Worm (Caenorhabditis elegans) whole organism, midembryonic: Measurements from ENCODE around the gene B0303.7.

Source experiments
- T22C8.4 ChIP-seq: fragments of 200-800 bp; sonication (Bioruptor generic); IDR thresholded peaks from 2 replicates; pipeline ENCODE4 v1.3.6; 2022; ENCODE audit warnings: missing genetic modification characterization, missing compliant biosample characterization
- cog-1 ChIP-seq: sonication (generic microtip); optimal IDR thresholded peaks from 2 replicates; lab custom pipeline; 2016; ENCODE audit warnings: missing genetic modification characterization, missing compliant biosample characterization
- flt-1 ChIP-seq: fragments of 200-800 bp; sonication (Bioruptor generic); IDR thresholded peaks from 2 replicates; pipeline ENCODE4 v1.3.6; 2022; ENCODE audit warnings: missing genetic modification characterization, missing compliant biosample characterization
- klf-2 ChIP-seq: fragments of 200-800 bp; sonication (Bioruptor generic); conservative IDR thresholded peaks from 2 replicates; pipeline ENCODE4 v1.3.6; 2022; ENCODE audit warnings: missing genetic modification reagents, missing genetic modification characterization, missing compliant biosample characterization
- ref-1 ChIP-seq: fragments of 200-800 bp; sonication (Bioruptor generic); conservative IDR thresholded peaks from 2 replicates; pipeline ENCODE4 v1.3.6; 2022; ENCODE audit warnings: missing genetic modification reagents, missing genetic modification characterization, missing compliant biosample characterization
- tab-1 ChIP-seq: fragments of 200-800 bp; sonication (Bioruptor generic); IDR thresholded peaks from 2 replicates; pipeline ENCODE4 v1.3.6; 2022; ENCODE audit warnings: missing genetic modification characterization, missing compliant biosample characterization
- ztf-23 ChIP-seq: fragments of 200-800 bp; sonication (Bioruptor generic); IDR thresholded peaks from 2 replicates; pipeline ENCODE4 v1.3.6; 2022; ENCODE audit warnings: missing genetic modification reagents, missing genetic modification characterization, missing compliant biosample characterization
- ztf-29 ChIP-seq: fragments of 200-800 bp; sonication (Bioruptor generic); IDR thresholded peaks from 2 replicates; pipeline ENCODE4 v1.3.6; 2022; ENCODE audit warnings: missing genetic modification reagents, missing genetic modification characterization, missing compliant biosample characterization

ce11 chrIII:8689655-8690054, 3.8 kb upstream of the B0303.7 start, which contains the start of gene B0303.4:
- TF ChIP-seq ref-1 (GFP tag; lab: Robert Waterston, UW) (no peak), ztf-29 (GFP tag; lab: Robert Waterston, UW) (no peak), klf-2 (GFP tag; lab: Robert Waterston, UW) (no peak), cog-1 (tag; lab: Kevin White, UChicago) (no peak), ztf-23 (GFP tag; lab: Robert Waterston, UW) (no peak), flt-1 (GFP tag; lab: Robert Waterston, UW) (no peak), T22C8.4 (GFP tag; lab: Robert Waterston, UW) (peak; percentile 67), tab-1 (no peak)
